Fruit fly (Drosophila melanogaster): Measurements from ENCODE around the gene eEF2.
A peak's percentile ranks its signal among the peaks of the same experiment; 100 is the strongest.

Gene eEF2

dm6 chr2L:21629814-21630562 lies 52.0 kb downstream of the eEF2 start, which contains the start of gene Df31 (continued):
- TF ChIP-seq scrt (GFP tag; optimal IDR thresholded peaks at IDR 0.05) (peak; percentile 31), CG4820 (GFP tag; optimal IDR thresholded peaks at IDR 0.05) (peak; percentile 16), CG17359 (tag; optimal IDR thresholded peaks at IDR 0.05) (peak; percentile 51), sc (optimal IDR thresholded peaks at IDR 0.05) (no peak), sc (GFP tag; optimal IDR thresholded peaks at IDR 0.05) (peak; percentile 3), gcm (GFP tag; optimal IDR thresholded peaks at IDR 0.05) (no peak), CG8089 (GFP tag; optimal IDR thresholded peaks at IDR 0.05) (no peak), CG12104 (GFP tag; optimal IDR thresholded peaks at IDR 0.05) (no peak), usp (GFP tag; optimal IDR thresholded peaks at IDR 0.05) (no peak), CG12391 (tag; optimal IDR thresholded peaks at IDR 0.05) (peak; percentile 65), wek (GFP tag; optimal IDR thresholded peaks at IDR 0.05) (peak; percentile 3), caup (GFP tag; optimal IDR thresholded peaks at IDR 0.05; ENCODE audit: severe bottlenecking) (peak; percentile 74), CG32767 (GFP tag; IDR thresholded peaks at IDR 0.05) (no peak; the same call in 1 of the 2 replicates), cas (GFP tag; IDR thresholded peaks at IDR 0.05) (peak; percentile 49; the same call in 1 of the 2 replicates), CG11398 (GFP tag; optimal IDR thresholded peaks at IDR 0.05) (no peak), gsb-n (tag; optimal IDR thresholded peaks at IDR 0.05) (peak; percentile 19), CG14050 (GFP tag; IDR thresholded peaks at IDR 0.05) (no peak), slbo (GFP tag; IDR thresholded peaks at IDR 0.05) (peak; percentile 83; the same call in 1 of the 2 replicates), Hsf (GFP tag; optimal IDR thresholded peaks at IDR 0.05) (peak; percentile 49), CG30020 (tag; optimal IDR thresholded peaks at IDR 0.05) (peak; percentile 83), Hr78 (GFP tag; optimal IDR thresholded peaks at IDR 0.05) (no peak), ac (GFP tag; optimal IDR thresholded peaks at IDR 0.05) (no peak), pfk (GFP tag; optimal IDR thresholded peaks at IDR 0.05) (peak; percentile 57), Ptx1 (GFP tag; IDR thresholded peaks at IDR 0.05) (no peak), Rx (GFP tag; IDR thresholded peaks at IDR 0.05) (no peak), dmrt11E (tag; optimal IDR thresholded peaks at IDR 0.05) (peak; percentile 35), prd (optimal IDR thresholded peaks at IDR 0.05) (no peak), prd (GFP tag; IDR thresholded peaks at IDR 0.05) (no peak; the same call in 2 of the 3 replicates), CG10959 (GFP tag; IDR thresholded peaks at IDR 0.05) (no peak), CG11093 (GFP tag; IDR thresholded peaks at IDR 0.05) (no peak), CG8765 (GFP tag; IDR thresholded peaks at IDR 0.05) (no peak; the same call in 1 of the 2 replicates), CG33557 (GFP tag; optimal IDR thresholded peaks at IDR 0.05) (peak; percentile 21), vvl (GFP tag; IDR thresholded peaks at IDR 0.05) (peak; percentile 88), hkb (optimal IDR thresholded peaks at IDR 0.05) (no peak), hkb (GFP tag; IDR thresholded peaks at IDR 0.05) (peak; percentile 56), CG11560 (tag; IDR thresholded peaks at IDR 0.05) (no peak), CG8359 (GFP tag; optimal IDR thresholded peaks at IDR 0.05; ENCODE audit: borderline replicate concordance) (no peak), Sry-β (GFP tag; optimal IDR thresholded peaks at IDR 0.05) (no peak), Fer3 (tag; optimal IDR thresholded peaks at IDR 0.05) (peak; percentile 57), dati (GFP tag; IDR thresholded peaks at IDR 0.05) (no peak), CG2116 (GFP tag; optimal IDR thresholded peaks at IDR 0.05) (peak; percentile 66), Optix (GFP tag; IDR thresholded peaks at IDR 0.05) (no peak), CG1792 (GFP tag; optimal IDR thresholded peaks at IDR 0.05) (peak; percentile 17), Doc2 (GFP tag; IDR thresholded peaks at IDR 0.05) (no peak), CG32532 (GFP tag; IDR thresholded peaks at IDR 0.05) (peak; percentile 78), tgo (GFP tag; IDR thresholded peaks at IDR 0.05) (no peak), tna (GFP tag; IDR thresholded peaks at IDR 0.05; ENCODE audit: partially characterized antibody) (peak; percentile 84), mirr (GFP tag; optimal IDR thresholded peaks at IDR 0.05) (no peak), CG10147 (GFP tag; optimal IDR thresholded peaks at IDR 0.05) (no peak), CG15601 (tag; optimal IDR thresholded peaks at IDR 0.05) (peak; percentile 22)

Measured in whole organism, embryonic.